Worm (Caenorhabditis elegans) whole organism, L1 larva: ENCODE data around the gene ZK185.3.

Experiments
- C34B4.2 ChIP-seq: sonication (generic microtip); optimal IDR thresholded peaks from 2 replicates; lab custom pipeline; 2017; ENCODE audit warnings: mild to moderate bottlenecking, missing genetic modification characterization, missing compliant biosample characterization
- aha-1 ChIP-seq: fragments of 150-350 bp; optimal IDR thresholded peaks from 2 replicates; lab custom pipeline; 2014; ENCODE audit warnings: missing biosample characterization, missing genetic modification characterization
- dpl-1 ChIP-seq, 3 experiments: fragments of 150-350 bp in 2 of 3; sonication (generic microtip) in 1 of 3; optimal IDR thresholded peaks; 2 replicates each; lab custom pipeline; 2014 to 2017; ENCODE audit warnings: missing biosample characterization in 3 of 3, missing genetic modification characterization in 3 of 3, missing genetic modification reagents in 3 of 3
- hpl-2 ChIP-seq: fragments of 150-350 bp; optimal IDR thresholded peaks from 2 replicates; lab custom pipeline; 2014; ENCODE audit warnings: missing biosample characterization, missing genetic modification reagents, missing genetic modification characterization
- nhr-11 ChIP-seq: fragments of 150-350 bp; optimal IDR thresholded peaks from 2 replicates; lab custom pipeline; 2014; ENCODE audit warnings: missing biosample characterization, missing genetic modification characterization
- nhr-237 ChIP-seq: fragments of 150-350 bp; optimal IDR thresholded peaks from 2 replicates; lab custom pipeline; 2014; ENCODE audit warnings: missing biosample characterization, missing genetic modification characterization
- snu-23 ChIP-seq: sonication (generic microtip); optimal IDR thresholded peaks from 2 replicates; lab custom pipeline; 2016; ENCODE audit warnings: missing genetic modification characterization, missing compliant biosample characterization

DNA sequence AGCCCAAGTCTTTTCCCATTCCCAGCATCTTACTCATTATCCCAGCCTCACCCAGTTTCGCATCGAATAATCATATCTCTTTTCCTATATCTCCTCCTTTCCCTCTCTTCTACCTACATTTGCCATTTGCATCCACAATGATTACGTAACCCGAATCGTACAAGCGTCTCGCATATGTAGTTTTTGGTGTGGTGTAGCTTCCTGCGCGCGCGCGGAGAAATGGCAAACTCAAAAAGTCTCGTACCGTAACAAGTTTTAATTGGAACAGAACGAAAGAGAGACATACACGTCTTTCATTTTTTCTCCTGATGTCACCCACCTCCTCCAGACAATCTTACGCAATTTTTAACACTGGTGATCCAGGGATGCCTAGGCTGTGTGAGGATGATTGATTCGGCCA lies 4.2 kb downstream of the ZK185.3 start:
- no peak for TF ChIP-seq snu-23 (GFP tag; lab: Kevin White, UChicago)
- no peak for TF ChIP-seq aha-1 (tag; lab: Kevin White, UChicago)
- no peak for TF ChIP-seq dpl-1 (GFP tag; optimal IDR thresholded peaks at IDR 0.05; lab: Kevin White, UChicago)
- no peak for TF ChIP-seq nhr-11 (tag; lab: Kevin White, UChicago)
- no peak for TF ChIP-seq hpl-2 (GFP tag; lab: Kevin White, UChicago)
- no peak for TF ChIP-seq nhr-237 (tag; lab: Kevin White, UChicago)
- TF ChIP-seq C34B4.2 (tag; lab: Kevin White, UChicago) = no peak
